Fruit fly (Drosophila melanogaster) whole organism, pupa: Measurements from ENCODE around the gene CG9391.

Experiments
- CG10348 ChIP-seq: fragments of 200-800 bp; sonication (Bioruptor generic); IDR thresholded peaks from 2 replicates; pipeline ENCODE4 v1.3.6; 2022; ENCODE audit warnings: missing biosample characterization, missing genetic modification characterization
- CG12605 ChIP-seq: fragments of 200-800 bp; sonication (Bioruptor generic); IDR thresholded peaks from 2 replicates; pipeline ENCODE4 v1.3.6; 2022; ENCODE audit warnings: missing biosample characterization, missing genetic modification characterization
- CG13204 ChIP-seq: fragments of 200-800 bp; sonication (Bioruptor generic); optimal IDR thresholded peaks from 2 replicates; lab custom pipeline; 2018; ENCODE audit warnings: missing biosample characterization, mild to moderate bottlenecking, missing genetic modification characterization, moderate library complexity
- CG14655 ChIP-seq: fragments of 200-800 bp; sonication (Bioruptor generic); optimal IDR thresholded peaks from 3 replicates; lab custom pipeline; 2017; ENCODE audit warnings: mild to moderate bottlenecking, missing biosample characterization, missing genetic modification reagents, missing genetic modification characterization
- CG15710 ChIP-seq: fragments of 200-800 bp; sonication (Bioruptor generic); optimal IDR thresholded peaks from 2 replicates; lab custom pipeline; 2018; ENCODE audit warnings: missing biosample characterization, mild to moderate bottlenecking, missing genetic modification characterization, moderate library complexity
- CG17806 ChIP-seq: fragments of 200-800 bp; sonication (Bioruptor generic); optimal IDR thresholded peaks from 2 replicates; lab custom pipeline; 2018; ENCODE audit warnings: missing biosample characterization, mild to moderate bottlenecking, missing genetic modification characterization, moderate library complexity
- CG32121 ChIP-seq: fragments of 200-800 bp; sonication (Bioruptor generic); IDR thresholded peaks from 2 replicates; pipeline ENCODE4 v1.3.6; 2022; ENCODE audit warnings: missing biosample characterization, missing genetic modification characterization
- CG34367 ChIP-seq: fragments of 200-800 bp; sonication (Bioruptor generic); optimal IDR thresholded peaks from 2 replicates; lab custom pipeline; 2018; ENCODE audit warnings: missing biosample characterization, mild to moderate bottlenecking, missing genetic modification characterization
- CG4496 ChIP-seq: fragments of 200-800 bp; sonication (Bioruptor generic); IDR thresholded peaks from 3 replicates; pipeline ENCODE4 v1.3.6; 2022; ENCODE audit warnings: missing biosample characterization, missing genetic modification characterization
- CG8159 ChIP-seq: fragments of 200-800 bp; sonication (Bioruptor generic); optimal IDR thresholded peaks from 3 replicates; lab custom pipeline; 2018; ENCODE audit warnings: missing biosample characterization, mild to moderate bottlenecking, missing genetic modification characterization, moderate library complexity
- CG8301 ChIP-seq: fragments of 200-800 bp; sonication (Bioruptor generic); optimal IDR thresholded peaks from 2 replicates; lab custom pipeline; 2018; ENCODE audit warnings: missing biosample characterization, mild to moderate bottlenecking, missing genetic modification characterization
- CG9948 ChIP-seq: fragments of 200-800 bp; sonication (Bioruptor generic); optimal IDR thresholded peaks from 2 replicates; lab custom pipeline; 2018; ENCODE audit warnings: missing biosample characterization, mild to moderate bottlenecking, missing genetic modification characterization, moderate library complexity
- D1 ChIP-seq: fragments of 200-800 bp; sonication (Bioruptor generic); optimal IDR thresholded peaks from 2 replicates; lab custom pipeline; 2018; ENCODE audit warnings: missing biosample characterization, mild to moderate bottlenecking, missing genetic modification characterization, moderate library complexity
- EcR ChIP-seq: fragments of 200-800 bp; sonication (Bioruptor generic); optimal IDR thresholded peaks from 3 replicates; lab custom pipeline; 2019; ENCODE audit warnings: missing biosample characterization, missing genetic modification characterization, mild to moderate bottlenecking, moderate library complexity, missing genetic modification reagents
- Ets98B ChIP-seq: fragments of 200-800 bp; sonication (Bioruptor generic); IDR thresholded peaks from 2 replicates; pipeline ENCODE4 v1.3.6; 2022; ENCODE audit warnings: missing biosample characterization, missing genetic modification characterization
- Pif1A ChIP-seq: fragments of 200-800 bp; sonication (Bioruptor generic); optimal IDR thresholded peaks from 3 replicates; lab custom pipeline; 2016; ENCODE audit warnings: missing biosample characterization, missing genetic modification characterization
- Pif1B ChIP-seq: fragments of 200-800 bp; sonication (Bioruptor generic); optimal IDR thresholded peaks from 3 replicates; lab custom pipeline; 2016; ENCODE audit warnings: missing biosample characterization, missing genetic modification characterization
- Snoo ChIP-seq: fragments of 200-800 bp; sonication (Bioruptor generic); optimal IDR thresholded peaks from 3 replicates; lab custom pipeline; 2017; ENCODE audit warnings: missing biosample characterization, mild to moderate bottlenecking, missing genetic modification characterization, inconsistent platforms
- fd96Ca ChIP-seq: fragments of 200-800 bp; sonication (Bioruptor generic); IDR thresholded peaks from 3 replicates; pipeline ENCODE4 v1.3.6; 2022; ENCODE audit warnings: missing biosample characterization, missing genetic modification characterization
- gl ChIP-seq: fragments of 200-800 bp; sonication (Bioruptor generic); optimal IDR thresholded peaks from 2 replicates; lab custom pipeline; 2018; ENCODE audit warnings: missing biosample characterization, mild to moderate bottlenecking, missing genetic modification characterization
- rn ChIP-seq: fragments of 200-800 bp; sonication (Bioruptor generic); IDR thresholded peaks from 2 replicates; pipeline ENCODE4 v1.3.6; 2022; ENCODE audit warnings: missing biosample characterization, missing genetic modification characterization

The CG9391 gene

DNA sequence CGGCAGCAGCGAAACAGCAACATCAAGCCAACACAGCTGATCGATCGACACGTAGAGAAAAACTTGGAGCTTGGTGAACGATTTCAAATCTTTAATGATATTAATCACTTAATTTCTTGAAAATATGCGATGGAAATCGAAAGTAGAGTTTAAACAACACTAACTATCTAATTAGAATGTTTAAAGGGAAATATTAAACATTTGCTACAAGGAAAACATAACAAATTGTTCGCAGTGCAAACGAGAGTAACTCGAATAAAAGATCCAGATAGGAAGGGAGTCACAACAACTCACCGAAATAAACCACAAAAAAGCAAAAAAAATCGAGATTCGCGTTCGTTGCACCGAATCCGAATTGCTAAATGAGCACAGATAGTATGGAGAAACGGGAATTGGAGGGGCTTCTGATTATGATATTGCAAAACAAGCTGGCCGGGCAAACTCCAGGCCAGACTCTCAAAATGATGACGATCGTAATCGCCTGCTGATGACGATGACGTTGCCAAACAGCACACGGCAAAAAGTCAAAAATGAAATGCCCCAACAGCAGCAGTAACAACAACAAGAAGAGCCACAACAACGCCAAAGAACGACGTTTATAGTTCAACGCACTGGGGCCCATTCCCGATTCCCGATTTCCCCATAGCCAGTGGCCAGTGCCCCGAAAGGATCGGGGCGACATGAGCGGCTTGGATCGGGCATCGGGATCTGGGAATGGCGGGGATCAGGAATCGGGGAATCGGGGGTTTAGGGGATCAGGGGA lies 14.2 kb downstream of the CG9391 start:
- TF ChIP-seq fd96Ca (GFP tag; lab: Robert Waterston, UW), result peak; percentile 71; the same call in 1 of the 3 replicates
- peak; percentile 90 for TF ChIP-seq CG14655 (GFP tag; lab: Kevin White, UChicago)
- peak; percentile 97 for TF ChIP-seq gl
- TF ChIP-seq CG32121 (GFP tag; lab: Robert Waterston, UW), result 0 out of 2 replicates have a peak, but pooled peaks have one; percentile 40
- TF ChIP-seq CG17806 (tag; lab: Kevin White, UChicago), result peak; percentile 99
- peak; percentile 99 for TF ChIP-seq CG34367 (tag; lab: Kevin White, UChicago)
- TF ChIP-seq rn (GFP tag; lab: Robert Waterston, UW), result peak; percentile 77
- TF ChIP-seq Ets98B (GFP tag; lab: Robert Waterston, UW), result peak; percentile 36; the same call in 1 of the 2 replicates
- TF ChIP-seq D1, result peak; percentile 97
- peak; percentile 98 for TF ChIP-seq Pif1B (GFP tag; lab: Kevin White, UChicago)
- no peak for TF ChIP-seq CG10348 (GFP tag; lab: Robert Waterston, UW)
- TF ChIP-seq CG8301 (tag; lab: Kevin White, UChicago), result peak; percentile 90
- peak; percentile 99 for TF ChIP-seq CG8159
- peak; percentile 99 for TF ChIP-seq EcR
- peak; percentile 99 for TF ChIP-seq CG9948 (tag; lab: Kevin White, UChicago)
- TF ChIP-seq Snoo (tag; lab: Kevin White, UChicago), result peak; percentile 99
- peak; percentile 75 for TF ChIP-seq CG13204 (GFP tag; lab: Kevin White, UChicago)
- peak; percentile 82 for TF ChIP-seq CG12605
- TF ChIP-seq CG15710 (tag; lab: Kevin White, UChicago), result peak; percentile 99
- peak; percentile 98 for TF ChIP-seq Pif1A (GFP tag; lab: Kevin White, UChicago)
- TF ChIP-seq CG4496 (GFP tag; lab: Robert Waterston, UW), result peak; percentile 86

DNA sequence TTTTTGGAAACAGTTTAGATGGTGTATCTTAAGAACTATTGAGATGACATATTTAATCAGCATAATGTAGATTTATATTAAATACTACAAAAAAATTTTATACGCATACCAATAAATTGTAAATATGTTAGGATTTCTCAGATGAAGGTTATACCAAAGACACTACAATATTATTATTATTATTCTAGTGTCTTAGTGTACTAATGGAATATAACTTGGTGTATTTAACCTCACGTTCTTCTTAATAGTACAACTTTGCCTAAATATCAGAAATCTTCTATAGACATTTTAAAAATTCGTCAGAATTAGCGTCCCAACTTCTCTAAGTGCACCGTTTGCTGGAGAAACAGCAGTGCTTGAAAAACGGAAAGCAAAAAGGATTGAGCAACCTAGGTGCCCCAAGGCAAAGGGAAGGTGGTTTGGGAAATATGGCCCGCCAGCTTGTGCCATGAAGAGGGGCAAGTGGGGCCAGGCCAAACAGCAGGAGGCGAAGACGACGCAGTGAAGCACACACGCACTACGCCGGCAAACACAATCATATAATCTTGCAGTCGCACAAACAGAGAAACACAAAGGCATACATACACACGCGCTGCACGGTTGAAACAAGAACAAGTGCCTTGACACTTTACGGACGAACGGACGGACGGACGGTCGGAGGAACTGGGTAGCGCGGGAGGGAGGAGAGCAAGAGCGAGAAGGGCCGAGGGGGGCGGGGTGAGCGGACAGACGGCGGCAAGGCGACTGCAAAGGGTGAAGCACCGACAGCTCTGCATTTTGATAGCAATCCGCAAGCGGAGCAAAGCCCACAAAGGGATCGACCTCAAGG lies 15.0 kb downstream of the CG9391 start:
- TF ChIP-seq CG9948 (tag; lab: Kevin White, UChicago) (peak; percentile 91), CG4496 (GFP tag; lab: Robert Waterston, UW) (peak; percentile 6; the same call in 1 of the 3 replicates), CG34367 (tag; lab: Kevin White, UChicago) (peak; percentile 60), CG17806 (tag; lab: Kevin White, UChicago) (peak; percentile 88), Pif1A (GFP tag; lab: Kevin White, UChicago) (peak; percentile 60), CG32121 (GFP tag; lab: Robert Waterston, UW) (no peak), D1 (peak; percentile 63), CG10348 (GFP tag; lab: Robert Waterston, UW) (no peak), CG13204 (GFP tag; lab: Kevin White, UChicago) (peak; percentile 98), CG8301 (tag; lab: Kevin White, UChicago) (peak; percentile 50), CG15710 (tag; lab: Kevin White, UChicago) (peak; percentile 66), CG14655 (GFP tag; lab: Kevin White, UChicago) (peak; percentile 71), Pif1B (GFP tag; lab: Kevin White, UChicago) (peak; percentile 43), EcR (peak; percentile 99), CG8159 (peak; percentile 89), gl (no peak), Snoo (tag; lab: Kevin White, UChicago) (no peak), Ets98B (GFP tag; lab: Robert Waterston, UW) (no peak), fd96Ca (GFP tag; lab: Robert Waterston, UW) (no peak)

DNA sequence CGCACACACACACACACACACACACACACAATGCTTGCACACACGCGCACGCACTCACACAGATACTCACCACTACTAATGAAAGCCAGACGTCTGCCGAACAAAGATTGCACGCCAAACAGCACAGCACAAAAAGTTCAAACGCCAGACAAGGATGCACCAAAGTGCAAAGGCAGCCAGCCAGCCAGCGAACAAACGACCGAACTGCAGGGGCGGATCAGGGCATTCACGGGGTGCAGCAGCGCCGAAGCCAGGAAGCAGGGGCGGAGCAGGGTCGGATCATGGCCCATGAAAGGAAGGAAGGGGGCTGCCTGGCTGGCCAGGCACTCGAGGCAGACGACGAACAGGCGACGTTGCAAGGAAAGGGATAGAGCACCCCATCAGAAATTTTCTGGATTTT lies 15.6 kb downstream of the CG9391 start:
- TF ChIP-seq CG4496 (GFP tag; lab: Robert Waterston, UW) (peak; percentile 12; the same call in 1 of the 3 replicates), CG32121 (GFP tag; lab: Robert Waterston, UW) (peak; percentile 34), Snoo (tag; lab: Kevin White, UChicago) (peak; percentile 32), EcR (peak; percentile 93), CG14655 (GFP tag; lab: Kevin White, UChicago) (no peak), CG13204 (GFP tag; lab: Kevin White, UChicago) (peak; percentile 74), Pif1B (GFP tag; lab: Kevin White, UChicago) (no peak)

DNA sequence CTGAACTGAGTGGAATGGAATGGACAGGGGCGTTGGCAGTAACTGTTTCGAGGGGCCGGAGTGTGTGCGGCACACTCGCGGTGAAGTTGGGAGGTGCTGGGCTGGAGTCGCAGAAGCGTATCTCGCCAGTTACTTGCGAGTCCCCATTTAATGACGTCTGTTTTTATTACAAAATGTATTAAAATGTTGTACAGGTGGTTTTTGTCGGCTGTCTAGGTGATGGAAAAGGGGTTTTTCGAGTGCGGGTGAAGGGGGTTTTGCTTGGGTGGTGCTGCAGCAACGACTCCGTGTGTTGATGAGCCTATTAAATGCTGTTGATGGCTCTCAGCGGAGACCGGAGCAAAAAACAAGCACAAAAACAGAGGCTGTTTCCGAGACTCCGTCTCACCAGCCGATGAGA lies 16.8 kb downstream of the CG9391 start:
- TF ChIP-seq CG13204 (GFP tag; lab: Kevin White, UChicago) (peak; percentile 86), CG10348 (GFP tag; lab: Robert Waterston, UW) (no peak), CG15710 (tag; lab: Kevin White, UChicago) (peak; percentile 73), Pif1A (GFP tag; lab: Kevin White, UChicago) (peak; percentile 47), D1 (peak; percentile 40), CG14655 (GFP tag; lab: Kevin White, UChicago) (peak; percentile 62), CG32121 (GFP tag; lab: Robert Waterston, UW) (peak; percentile 74; the same call in 1 of the 2 replicates), CG12605 (peak; percentile 39; the same call in 1 of the 2 replicates), EcR (peak; percentile 95), Ets98B (GFP tag; lab: Robert Waterston, UW) (peak; percentile 47; the same call in 1 of the 2 replicates), CG8159 (peak; percentile 72), CG34367 (tag; lab: Kevin White, UChicago) (peak; percentile 61), Snoo (tag; lab: Kevin White, UChicago) (peak; percentile 19), gl (peak; percentile 41), fd96Ca (GFP tag; lab: Robert Waterston, UW) (peak; percentile 62; the same call in 2 of the 3 replicates), CG9948 (tag; lab: Kevin White, UChicago) (peak; percentile 55), CG4496 (GFP tag; lab: Robert Waterston, UW) (peak; percentile 54; the same call in 1 of the 3 replicates), Pif1B (GFP tag; lab: Kevin White, UChicago) (peak; percentile 7), rn (GFP tag; lab: Robert Waterston, UW) (0 out of 2 replicates have a peak, but pooled peaks have one; percentile 18), CG17806 (tag; lab: Kevin White, UChicago) (peak; percentile 64), CG8301 (tag; lab: Kevin White, UChicago) (peak; percentile 40)
